Worm (Caenorhabditis elegans): ENCODE results near the gene F54B11.11.

- TF ChIP-seq flt-1 (GFP tag; IDR thresholded peaks at IDR 0.05) (no peak), ztf-23 (GFP tag; IDR thresholded peaks at IDR 0.05) (no peak), ztf-29 (GFP tag; IDR thresholded peaks at IDR 0.05) (no peak)
Measured at ce11 chrX:13566436-13566835, 12.1 kb upstream of the F54B11.11 start, which contains the start of gene R01E6.2.

Measured in whole organism, midembryonic.